Fruit fly (Drosophila melanogaster) whole organism, embryonic: ENCODE data around the gene Pnn.

Source experiments
- Asciz ChIP-seq: fragments of 200-800 bp; sonication (Bioruptor generic); optimal IDR thresholded peaks from 2 replicates; lab custom pipeline; 2017; ENCODE audit warnings: missing biosample characterization, mild to moderate bottlenecking, missing genetic modification characterization, missing genetic modification reagents
- Atf6 ChIP-seq: fragments of 200-800 bp; sonication (Bioruptor generic); IDR thresholded peaks from 2 replicates; pipeline ENCODE4 v1.3.6; 2022; ENCODE audit warnings: missing biosample characterization, missing genetic modification characterization
- Bteb2 ChIP-seq: fragments of 200-800 bp; sonication (Bioruptor generic); optimal IDR thresholded peaks from 2 replicates; lab custom pipeline; 2016; ENCODE audit warnings: missing biosample characterization, missing genetic modification characterization
- CG10209 ChIP-seq: fragments of 200-800 bp; sonication (Bioruptor generic); optimal IDR thresholded peaks from 3 replicates; lab custom pipeline; 2017; ENCODE audit warnings: missing biosample characterization, mild to moderate bottlenecking, missing genetic modification characterization, missing genetic modification reagents
- CG10979 ChIP-seq: fragments of 200-800 bp; sonication (Bioruptor generic); optimal IDR thresholded peaks from 2 replicates; lab custom pipeline; 2018; ENCODE audit warnings: missing biosample characterization, mild to moderate bottlenecking, missing genetic modification characterization, moderate library complexity
- CG11093 ChIP-seq: fragments of 200-800 bp; sonication (Bioruptor generic); IDR thresholded peaks from 3 replicates; pipeline ENCODE4 v1.3.6; 2022; ENCODE audit warnings: missing biosample characterization, missing genetic modification characterization
- CG11504 ChIP-seq: fragments of 200-800 bp; sonication (Bioruptor generic); optimal IDR thresholded peaks from 3 replicates; lab custom pipeline; 2019; ENCODE audit warnings: missing biosample characterization, mild to moderate bottlenecking, missing genetic modification characterization, moderate library complexity
- CG12219 ChIP-seq: fragments of 200-800 bp; sonication (Bioruptor generic); optimal IDR thresholded peaks from 3 replicates; lab custom pipeline; 2018; ENCODE audit warnings: missing biosample characterization, mild to moderate bottlenecking, missing genetic modification characterization
- CG13775 ChIP-seq: fragments of 200-800 bp; sonication (Bioruptor generic); optimal IDR thresholded peaks from 3 replicates; lab custom pipeline; 2017; ENCODE audit warnings: missing biosample characterization, mild to moderate bottlenecking, missing genetic modification characterization
- CG14710 ChIP-seq: fragments of 200-800 bp; sonication (Bioruptor generic); optimal IDR thresholded peaks from 3 replicates; lab custom pipeline; 2019; ENCODE audit warnings: missing biosample characterization, mild to moderate bottlenecking, missing genetic modification characterization, moderate library complexity
- CG15601 ChIP-seq: fragments of 200-800 bp; sonication (Bioruptor generic); optimal IDR thresholded peaks from 3 replicates; lab custom pipeline; 2019; ENCODE audit warnings: missing biosample characterization, mild to moderate bottlenecking, missing genetic modification characterization, moderate library complexity
- CG1602 ChIP-seq: fragments of 200-800 bp; sonication (Bioruptor generic); optimal IDR thresholded peaks from 3 replicates; lab custom pipeline; 2016; ENCODE audit warnings: missing biosample characterization, missing genetic modification characterization
- CG18262 ChIP-seq: fragments of 200-800 bp; optimal IDR thresholded peaks from 3 replicates; lab custom pipeline; 2019; ENCODE audit warnings: missing biosample characterization, mild to moderate bottlenecking, missing genetic modification characterization, moderate library complexity
- CG18599 ChIP-seq: fragments of 200-800 bp; sonication (Bioruptor generic); optimal IDR thresholded peaks from 3 replicates; lab custom pipeline; 2017; ENCODE audit warnings: missing biosample characterization, missing genetic modification characterization, mild to moderate bottlenecking, moderate library complexity, missing genetic modification reagents
- CG2875 ChIP-seq: fragments of 200-800 bp; sonication (Bioruptor generic); optimal IDR thresholded peaks from 2 replicates; lab custom pipeline; 2017; ENCODE audit warnings: missing biosample characterization, mild to moderate bottlenecking, missing genetic modification characterization, missing genetic modification reagents
- CG3163 ChIP-seq: fragments of 200-800 bp; sonication (Bioruptor generic); optimal IDR thresholded peaks from 3 replicates; lab custom pipeline; 2016; ENCODE audit warnings: missing biosample characterization, missing genetic modification characterization
- CG34224 ChIP-seq: fragments of 200-800 bp; sonication (Bioruptor generic); IDR thresholded peaks from 3 replicates; pipeline ENCODE4 v1.3.6; 2022; ENCODE audit warnings: missing biosample characterization, missing genetic modification characterization; ENCODE audit not compliant: partially characterized antibody
- CG3838 ChIP-seq: fragments of 200-800 bp; sonication (Bioruptor generic); optimal IDR thresholded peaks from 3 replicates; lab custom pipeline; 2016; ENCODE audit warnings: missing biosample characterization, missing genetic modification characterization
- CG3995 ChIP-seq: fragments of 200-800 bp; sonication (Bioruptor generic); optimal IDR thresholded peaks from 3 replicates; lab custom pipeline; 2016; ENCODE audit warnings: missing biosample characterization, missing genetic modification characterization
- CG4404 ChIP-seq: fragments of 200-800 bp; sonication (Bioruptor generic); IDR thresholded peaks from 2 replicates; pipeline ENCODE4 v1.3.6; 2022; ENCODE audit warnings: missing biosample characterization, missing genetic modification characterization
- CG6683 ChIP-seq: fragments of 200-800 bp; sonication (Bioruptor generic); optimal IDR thresholded peaks from 2 replicates; lab custom pipeline; 2017; ENCODE audit warnings: missing biosample characterization, mild to moderate bottlenecking, missing genetic modification characterization, missing genetic modification reagents
- CG6791 ChIP-seq: fragments of 200-800 bp; sonication (Bioruptor generic); IDR thresholded peaks from 3 replicates; pipeline ENCODE4 v1.3.6; 2022; ENCODE audit warnings: missing biosample characterization, missing genetic modification characterization; ENCODE audit not compliant: partially characterized antibody
- CG6854 ChIP-seq: fragments of 200-800 bp; sonication (Bioruptor generic); optimal IDR thresholded peaks from 3 replicates; lab custom pipeline; 2017; ENCODE audit warnings: missing biosample characterization, mild to moderate bottlenecking, missing genetic modification characterization
- CG7963 ChIP-seq: fragments of 200-800 bp; sonication (Bioruptor generic); IDR thresholded peaks from 3 replicates; pipeline ENCODE4 v1.3.6; 2022; ENCODE audit warnings: missing biosample characterization, missing genetic modification characterization; ENCODE audit not compliant: partially characterized antibody
- CG9817 ChIP-seq: fragments of 200-800 bp; sonication (Bioruptor generic); optimal IDR thresholded peaks from 2 replicates; lab custom pipeline; 2018; ENCODE audit warnings: missing biosample characterization, mild to moderate bottlenecking, missing genetic modification characterization, moderate library complexity
- Camta ChIP-seq: fragments of 200-800 bp; sonication (Bioruptor generic); optimal IDR thresholded peaks from 2 replicates; lab custom pipeline; 2016; ENCODE audit warnings: missing biosample characterization, missing genetic modification characterization
- Dbx ChIP-seq: fragments of 200-800 bp; sonication (Bioruptor generic); IDR thresholded peaks from 3 replicates; pipeline ENCODE4 v1.3.6; 2022; ENCODE audit warnings: missing biosample characterization, missing genetic modification characterization
- Eip74EF ChIP-seq, 2 experiments: fragments of 200-800 bp in 1 of 2; fragments of >200 bp in 1 of 2; sonication (Bioruptor generic) in 1 of 2; optimal IDR thresholded peaks; 2 replicates each; lab custom pipeline; 2017 to 2019; ENCODE audit warnings: missing biosample characterization in 2 of 2, missing genetic modification characterization in 2 of 2, mild to moderate bottlenecking in 1 of 2, moderate library complexity in 1 of 2
- Ets97D ChIP-seq: fragments of 200-800 bp; sonication (Bioruptor generic); optimal IDR thresholded peaks from 3 replicates; lab custom pipeline; 2016; ENCODE audit warnings: missing biosample characterization, missing genetic modification characterization
- Fer3 ChIP-seq: fragments of 200-800 bp; sonication (Bioruptor generic); optimal IDR thresholded peaks from 2 replicates; lab custom pipeline; 2018; ENCODE audit warnings: missing biosample characterization, mild to moderate bottlenecking, missing genetic modification characterization, moderate library complexity
- Lim3 ChIP-seq: fragments of 200-800 bp; sonication (Bioruptor generic); IDR thresholded peaks from 2 replicates; pipeline ENCODE4 v1.3.6; 2022; ENCODE audit warnings: missing biosample characterization, missing genetic modification characterization
- Med ChIP-seq: fragments of 200-800 bp; sonication (Bioruptor generic); peaks from one replicate; lab custom pipeline; 2016; ENCODE audit warnings: missing biosample characterization, missing genetic modification characterization, mild to moderate bottlenecking, inconsistent platforms, moderate library complexity
- Ptx1 ChIP-seq: fragments of 200-800 bp; sonication (Bioruptor generic); IDR thresholded peaks from 2 replicates; pipeline ENCODE4 v1.3.6; 2022; ENCODE audit warnings: missing biosample characterization, missing genetic modification characterization
- Scr ChIP-seq: fragments of 200-800 bp; sonication (Bioruptor generic); IDR thresholded peaks from 2 replicates; pipeline ENCODE4 v1.3.6; 2022; ENCODE audit warnings: missing biosample characterization, missing genetic modification characterization; ENCODE audit not compliant: partially characterized antibody
- Trl ChIP-seq, 3 experiments: fragments of >200 bp in 2 of 3; fragments of 200-800 bp in 1 of 3; sonication (Bioruptor generic) in 1 of 3; optimal IDR thresholded peaks; 2 replicates in 1 of 3; 3 replicates in 2 of 3; lab custom pipeline; 2016 to 2017; ENCODE audit warnings: missing biosample characterization in 1 of 3, missing genetic modification characterization in 1 of 3
- bcd ChIP-seq: fragments of 200-800 bp; sonication (Bioruptor generic); optimal IDR thresholded peaks from 2 replicates; lab custom pipeline; 2017; ENCODE audit warnings: missing biosample characterization, mild to moderate bottlenecking, missing genetic modification characterization
- bowl ChIP-seq: fragments of 200-800 bp; sonication (Bioruptor generic); IDR thresholded peaks from 2 replicates; pipeline ENCODE4 v1.3.6; 2022; ENCODE audit warnings: missing biosample characterization, missing genetic modification characterization
- esg ChIP-seq: fragments of 200-800 bp; sonication (Bioruptor generic); conservative IDR thresholded peaks from 2 replicates; pipeline ENCODE4 v1.3.6; 2022; ENCODE audit warnings: missing biosample characterization, missing genetic modification characterization
- eve ChIP-seq, 2 experiments: fragments of >200 bp; optimal IDR thresholded peaks; 2 replicates each; lab custom pipeline; 2017; ENCODE audit warnings: missing biosample characterization in 2 of 2, missing genetic modification characterization in 2 of 2
- fd102C ChIP-seq: fragments of 200-800 bp; sonication (Bioruptor generic); optimal IDR thresholded peaks from 2 replicates; lab custom pipeline; 2018; ENCODE audit warnings: missing biosample characterization, mild to moderate bottlenecking, missing genetic modification characterization, moderate library complexity
- h ChIP-seq: fragments of >200 bp; optimal IDR thresholded peaks from 2 replicates; lab custom pipeline; 2017
- kah ChIP-seq: fragments of 200-800 bp; sonication (Bioruptor generic); optimal IDR thresholded peaks from 2 replicates; lab custom pipeline; 2018; ENCODE audit warnings: missing biosample characterization, mild to moderate bottlenecking, missing genetic modification characterization
- knrl ChIP-seq: fragments of 200-800 bp; sonication (Bioruptor generic); IDR thresholded peaks from 3 replicates; pipeline ENCODE4 v1.3.6; 2022; ENCODE audit warnings: missing biosample characterization, missing genetic modification characterization; ENCODE audit not compliant: partially characterized antibody
- nau ChIP-seq: fragments of 200-800 bp; sonication (Bioruptor generic); optimal IDR thresholded peaks from 3 replicates; lab custom pipeline; 2017; ENCODE audit warnings: missing biosample characterization, mild to moderate bottlenecking, missing genetic modification characterization, missing genetic modification reagents
- ro ChIP-seq: fragments of 200-800 bp; sonication (Bioruptor generic); IDR thresholded peaks from 2 replicates; pipeline ENCODE4 v1.3.6; 2022; ENCODE audit warnings: missing biosample characterization, missing genetic modification characterization
- slbo ChIP-seq: fragments of 200-800 bp; sonication (Bioruptor generic); IDR thresholded peaks from 2 replicates; pipeline ENCODE4 v1.3.6; 2022; ENCODE audit warnings: missing biosample characterization, missing genetic modification characterization
- tll ChIP-seq, 2 experiments: fragments of 200-800 bp in 1 of 2; fragments of >200 bp in 1 of 2; sonication (Bioruptor generic) in 1 of 2; optimal IDR thresholded peaks; 2 replicates each; lab custom pipeline; 2017 to 2019; ENCODE audit warnings: missing biosample characterization in 2 of 2, missing genetic modification characterization in 2 of 2, mild to moderate bottlenecking in 1 of 2, moderate library complexity in 1 of 2
- trh ChIP-seq: fragments of 200-800 bp; sonication (Bioruptor generic); optimal IDR thresholded peaks from 2 replicates; lab custom pipeline; 2016; ENCODE audit warnings: missing biosample characterization, missing genetic modification characterization

The Pnn gene

DNA sequence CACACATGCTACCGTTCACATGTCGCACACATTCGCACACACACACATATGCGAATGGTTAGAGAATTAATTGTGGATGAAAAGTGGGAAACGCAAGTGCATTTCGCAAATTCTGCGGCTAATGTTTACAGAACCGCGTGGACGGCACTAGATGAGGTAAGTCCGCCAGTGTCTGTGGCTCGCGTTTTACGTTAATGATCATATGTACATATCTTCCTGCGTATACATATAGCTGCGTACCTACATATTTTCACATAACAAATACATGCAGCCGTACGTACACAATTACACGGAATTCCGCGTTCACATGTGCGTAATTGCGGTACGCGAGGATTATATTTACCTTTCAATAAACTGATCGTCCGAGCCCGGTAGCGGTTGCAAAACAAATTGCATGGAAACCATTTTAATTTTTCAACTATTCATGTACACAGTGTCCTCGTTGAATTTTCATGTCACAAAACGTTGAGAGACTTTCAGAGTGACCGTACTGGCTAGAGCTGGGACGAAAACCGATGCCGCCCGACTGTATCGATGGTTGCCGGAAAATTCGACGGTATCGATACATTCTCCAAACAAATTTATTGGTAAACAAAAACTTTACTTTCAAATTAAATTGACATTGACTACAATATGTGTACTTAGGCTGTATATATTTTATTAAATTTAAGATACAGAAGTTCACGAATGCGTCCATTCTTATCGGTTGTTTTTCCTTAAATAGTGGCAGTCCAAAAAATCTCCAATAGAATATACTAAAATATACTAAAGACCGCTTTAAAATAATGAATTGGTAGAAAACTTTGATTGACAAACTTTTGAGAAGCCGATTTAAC, 15.4 kb upstream of the Pnn start, which contains the start of gene hyd (continued):
- no peak for TF ChIP-seq Ptx1 (GFP tag; lab: Robert Waterston, UW)
- no peak for TF ChIP-seq Camta (GFP tag; lab: Kevin White, UChicago)
- TF ChIP-seq CG1602, result no peak
- TF ChIP-seq Lim3 (GFP tag; lab: Robert Waterston, UW), result no peak
- peak; percentile 63 for TF ChIP-seq CG14710 (tag; lab: Kevin White, UChicago)
- peak; percentile 45 for TF ChIP-seq CG3995 (GFP tag; lab: Kevin White, UChicago)
- no peak for TF ChIP-seq nau (GFP tag; lab: Kevin White, UChicago)
- TF ChIP-seq tll (GFP tag; optimal IDR thresholded peaks at IDR 0.05; lab: Kevin White, UChicago), result no peak
- no peak for TF ChIP-seq CG18262
- no peak for TF ChIP-seq CG4404 (GFP tag; lab: Robert Waterston, UW)
- no peak for TF ChIP-seq fd102C (GFP tag; lab: Kevin White, UChicago)
- TF ChIP-seq eve (GFP tag; optimal IDR thresholded peaks at IDR 0.05; lab: Kevin White, UChicago), result no peak
- no peak for TF ChIP-seq CG18599 (GFP tag; lab: Kevin White, UChicago)
- TF ChIP-seq Eip74EF (GFP tag; optimal IDR thresholded peaks at IDR 0.05; lab: Kevin White, UChicago), result no peak
- TF ChIP-seq bowl (GFP tag; lab: Robert Waterston, UW), result no peak
- no peak for TF ChIP-seq Trl (optimal IDR thresholded peaks at IDR 0.05; lab: Kevin White, UChicago)
- TF ChIP-seq Trl (GFP tag; optimal IDR thresholded peaks at IDR 0.05; lab: Kevin White, UChicago), result no peak
- no peak for TF ChIP-seq CG6683
- no peak for TF ChIP-seq bcd
- TF ChIP-seq CG6791 (GFP tag; lab: Robert Waterston, UW), result peak; percentile 88
- no peak for TF ChIP-seq CG6854 (GFP tag; lab: Kevin White, UChicago)
- TF ChIP-seq CG34224 (GFP tag; lab: Robert Waterston, UW), result peak; percentile 74
- no peak for TF ChIP-seq CG10979 (tag; lab: Kevin White, UChicago)
- TF ChIP-seq esg (GFP tag; lab: Robert Waterston, UW), result no peak
- TF ChIP-seq trh (GFP tag; lab: Kevin White, UChicago), result no peak
- peak; percentile 77 for TF ChIP-seq Med (GFP tag; lab: Kevin White, UChicago)
- TF ChIP-seq CG2875 (GFP tag; lab: Kevin White, UChicago), result no peak
- no peak for TF ChIP-seq CG11093
- no peak for TF ChIP-seq ro (GFP tag; lab: Robert Waterston, UW)
- TF ChIP-seq CG7963 (GFP tag; lab: Robert Waterston, UW), result peak; percentile 64; the same call in 2 of the 3 replicates
- TF ChIP-seq knrl (GFP tag; lab: Robert Waterston, UW), result peak; percentile 84
- TF ChIP-seq CG10209, result no peak
- no peak; the same call in 1 of the 2 replicates for TF ChIP-seq slbo (GFP tag; lab: Robert Waterston, UW)
- no peak for TF ChIP-seq CG11504 (tag; lab: Kevin White, UChicago)
- TF ChIP-seq Atf6, result no peak
- no peak for TF ChIP-seq CG9817 (tag; lab: Kevin White, UChicago)
- no peak for TF ChIP-seq Dbx (GFP tag; lab: Robert Waterston, UW)
- TF ChIP-seq CG3163 (GFP tag; lab: Kevin White, UChicago), result no peak
- no peak for TF ChIP-seq h (lab: Kevin White, UChicago)
- TF ChIP-seq Fer3 (tag; lab: Kevin White, UChicago), result no peak
- TF ChIP-seq Bteb2 (GFP tag; lab: Kevin White, UChicago), result no peak
- no peak for TF ChIP-seq CG13775 (GFP tag; lab: Kevin White, UChicago)
- TF ChIP-seq kah, result no peak
- TF ChIP-seq CG12219, result no peak
- TF ChIP-seq Scr (GFP tag; lab: Robert Waterston, UW), result peak; percentile 88
- peak; percentile 51 for TF ChIP-seq Ets97D (GFP tag; lab: Kevin White, UChicago)
- TF ChIP-seq CG3838 (GFP tag; lab: Kevin White, UChicago), result no peak
- no peak for TF ChIP-seq CG15601 (tag; lab: Kevin White, UChicago)
- no peak for TF ChIP-seq Asciz (GFP tag; lab: Kevin White, UChicago)
